Worm (Caenorhabditis elegans): ENCODE results near the gene cyp-34A9.

- no peak for TF ChIP-seq Y5F2A.4 (GFP tag; optimal IDR thresholded peaks at IDR 0.05)
- TF ChIP-seq ceh-32 (tag; optimal IDR thresholded peaks at IDR 0.05; ENCODE audit: poor library complexity) = no peak
- TF ChIP-seq pqm-1 (tag; optimal IDR thresholded peaks at IDR 0.05) = no peak
- no peak for TF ChIP-seq ama-1 (optimal IDR thresholded peaks at IDR 0.05)
- TF ChIP-seq pha-4 (GFP tag; IDR thresholded peaks at IDR 0.05) = no peak
- TF ChIP-seq pha-4 (tag; optimal IDR thresholded peaks at IDR 0.05) = no peak
Measured at ce11 chrV:3979053-3979452, 8.7 kb upstream of the cyp-34A9 start, which contains the start of gene nlp-34.

Measured in whole organism, L4 larva.